Fruit fly (Drosophila melanogaster): Measurements from ENCODE around the gene CG11756.

The CG11756 gene

DNA sequence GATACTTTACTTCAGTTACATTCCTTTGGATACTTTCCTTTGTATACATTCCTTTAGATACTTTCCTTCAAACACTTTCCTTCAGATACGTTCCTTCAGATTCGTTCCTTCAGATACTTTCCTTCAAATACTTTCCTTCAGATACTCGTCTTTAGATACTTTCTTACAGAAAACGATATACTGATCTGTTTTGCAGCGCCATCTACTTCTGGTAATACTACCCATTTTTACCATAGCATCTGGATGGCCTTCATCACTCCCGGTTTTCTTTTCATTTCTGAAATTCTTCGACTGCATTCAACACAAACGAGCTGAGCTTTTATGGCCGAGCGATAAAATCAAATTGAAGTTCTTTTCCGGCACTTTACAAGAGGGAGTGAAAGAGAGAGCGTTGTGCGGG lies 28.0 kb upstream of the CG11756 start:
- TF ChIP-seq CTCF (GFP tag; optimal IDR thresholded peaks at IDR 0.05) (peak; percentile 74), gfzf (GFP tag; optimal IDR thresholded peaks at IDR 0.05) (no peak), Dip2 (GFP tag; IDR thresholded peaks at IDR 0.05) (peak; percentile 20; the same call in 1 of the 2 replicates), CG8290 (GFP tag; optimal IDR thresholded peaks at IDR 0.05) (peak; percentile 67), CG8290 (tag; optimal IDR thresholded peaks at IDR 0.05) (no peak), CG2116 (GFP tag; optimal IDR thresholded peaks at IDR 0.05) (no peak)

DNA sequence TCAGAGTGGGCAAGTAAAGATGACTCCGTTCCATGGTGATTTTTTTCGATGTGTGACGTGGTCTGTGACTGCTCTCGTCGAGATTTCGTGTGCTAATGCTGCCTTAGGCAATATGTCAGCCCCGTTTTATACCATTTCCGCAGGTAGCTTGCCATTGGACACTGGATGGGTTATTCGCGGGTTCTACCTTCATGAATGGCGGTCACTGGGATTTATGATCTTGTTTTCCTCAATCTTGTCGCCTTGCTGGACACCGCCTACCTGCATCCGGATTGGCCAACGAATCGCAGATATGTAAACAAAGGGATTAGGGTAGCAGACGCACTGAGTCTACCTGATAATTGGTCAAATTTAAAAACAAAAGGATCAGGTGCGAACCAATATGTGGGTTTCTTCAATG lies 25.7 kb upstream of the CG11756 start, which contains the start of gene sisA:
Gene sisA, minus strand, starts transcription at position 101 of the 400 bp plus-strand sequence.
- peak; percentile 61 for TF ChIP-seq cad (GFP tag; optimal IDR thresholded peaks at IDR 0.05)
- no peak for TF ChIP-seq slp2 (GFP tag; optimal IDR thresholded peaks at IDR 0.05)

DNA sequence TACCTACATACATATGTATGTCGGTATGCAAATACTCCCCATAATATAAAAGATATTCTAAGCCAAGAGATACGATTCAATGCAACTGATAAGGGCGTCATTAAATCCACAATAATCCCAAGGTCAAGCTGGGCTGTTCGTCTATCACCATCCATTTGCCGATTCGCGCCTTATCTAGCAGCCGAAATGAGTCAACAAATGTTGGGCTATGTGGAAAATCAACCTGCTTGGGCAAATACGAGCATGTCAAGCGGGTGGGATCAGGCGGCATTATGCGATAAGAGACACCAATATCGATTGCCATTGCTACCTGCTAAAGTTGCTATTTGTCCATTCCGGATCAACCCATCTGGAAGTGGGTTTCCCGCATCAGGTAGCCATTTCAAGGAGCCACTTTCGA lies 25.3 kb upstream of the CG11756 start:
- TF ChIP-seq sens (GFP tag) (peak; percentile 45), CG1647 (GFP tag; optimal IDR thresholded peaks at IDR 0.05) (no peak), odd (GFP tag; optimal IDR thresholded peaks at IDR 0.05) (no peak), Med (GFP tag) (peak; percentile 53), D (optimal IDR thresholded peaks at IDR 0.05) (peak; percentile 51), D (GFP tag; optimal IDR thresholded peaks at IDR 0.05) (no peak), sug (tag; optimal IDR thresholded peaks at IDR 0.05) (no peak), CG15479 (GFP tag; optimal IDR thresholded peaks at IDR 0.05) (peak; percentile 86), Kr (GFP tag; optimal IDR thresholded peaks at IDR 0.05) (peak; percentile 11), tll (GFP tag; optimal IDR thresholded peaks at IDR 0.05) (peak in 1 of 2 experiments; percentile 95)

DNA sequence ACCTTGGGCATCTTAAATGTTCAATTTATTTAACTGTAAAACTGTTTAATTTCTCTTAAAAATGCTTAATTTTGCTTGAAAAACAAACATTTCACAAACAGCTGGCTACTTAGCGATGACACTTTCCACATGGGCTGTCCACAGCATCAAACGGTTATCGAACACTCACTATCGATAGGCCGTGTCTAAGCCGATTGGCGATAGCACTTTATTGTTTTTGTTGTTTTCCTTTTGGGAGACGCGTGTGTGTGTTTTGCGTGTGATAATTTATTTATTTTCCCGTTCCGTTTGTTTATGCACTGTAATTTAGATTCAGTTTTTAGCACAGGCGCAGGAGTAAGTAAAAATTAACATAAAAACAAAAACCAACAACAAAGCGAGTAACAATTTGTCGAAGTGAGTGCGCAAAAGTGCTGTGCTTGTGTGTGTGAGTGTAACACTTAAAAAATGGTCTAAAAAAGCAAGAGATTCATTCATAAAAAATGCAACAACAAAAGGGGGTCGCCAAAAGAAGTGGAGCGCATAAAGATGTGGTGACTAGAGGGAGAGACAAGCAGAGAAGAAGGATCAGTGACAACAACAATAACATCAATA lies 22.6 kb upstream of the CG11756 start, which contains the start of gene Gapvd1:
Gene Gapvd1, plus strand, starts transcription at position 211 of the 594 bp plus-strand sequence.
- TF ChIP-seq CG11723 (GFP tag; optimal IDR thresholded peaks at IDR 0.05) = no peak
- no peak for TF ChIP-seq CG4820 (GFP tag; optimal IDR thresholded peaks at IDR 0.05)
- no peak for TF ChIP-seq emc (GFP tag; optimal IDR thresholded peaks at IDR 0.05)
- TF ChIP-seq CG12769 (tag; optimal IDR thresholded peaks at IDR 0.05) = peak; percentile 34
- peak; percentile 86 for TF ChIP-seq Scr (GFP tag; IDR thresholded peaks at IDR 0.05; ENCODE audit: partially characterized antibody)
- no peak for TF ChIP-seq nmo (GFP tag; optimal IDR thresholded peaks at IDR 0.05)
- TF ChIP-seq CG6791 (GFP tag; IDR thresholded peaks at IDR 0.05; ENCODE audit: partially characterized antibody) = peak; percentile 92
- TF ChIP-seq Nf-YB (GFP tag; optimal IDR thresholded peaks at IDR 0.05) = no peak
- TF ChIP-seq Ets97D (GFP tag; optimal IDR thresholded peaks at IDR 0.05) = peak; percentile 28
- TF ChIP-seq Myb (GFP tag; optimal IDR thresholded peaks at IDR 0.05) = peak; percentile 17
- no peak for TF ChIP-seq CG8388 (GFP tag; optimal IDR thresholded peaks at IDR 0.05)
- TF ChIP-seq CG11696 (GFP tag; IDR thresholded peaks at IDR 0.05) = no peak
- TF ChIP-seq CG10209 (GFP tag; optimal IDR thresholded peaks at IDR 0.05) = no peak
- no peak for TF ChIP-seq Antp (GFP tag; optimal IDR thresholded peaks at IDR 0.05)
- TF ChIP-seq CG12659 (GFP tag; optimal IDR thresholded peaks at IDR 0.05) = peak; percentile 35
- no peak for TF ChIP-seq CG10147 (GFP tag; optimal IDR thresholded peaks at IDR 0.05)
- TF ChIP-seq unc-4 (GFP tag; IDR thresholded peaks at IDR 0.05; ENCODE audit: partially characterized antibody) = peak; percentile 83
- TF ChIP-seq ftz-f1 (GFP tag; optimal IDR thresholded peaks at IDR 0.05) = no peak
- TF ChIP-seq pum (GFP tag; optimal IDR thresholded peaks at IDR 0.05) = no peak
- TF ChIP-seq Nf-YC (tag; optimal IDR thresholded peaks at IDR 0.05) = peak; percentile 11
- no peak for TF ChIP-seq CG12744 (GFP tag; optimal IDR thresholded peaks at IDR 0.05)
- no peak for TF ChIP-seq CG6765 (GFP tag; optimal IDR thresholded peaks at IDR 0.05)
- peak; percentile 65; the same call in 1 of the 2 replicates for TF ChIP-seq CG9932 (GFP tag; IDR thresholded peaks at IDR 0.05)
- TF ChIP-seq CG11456 (GFP tag; IDR thresholded peaks at IDR 0.05) = peak; percentile 31; the same call in 1 of the 3 replicates
- 0 out of 2 replicates have a peak, but pooled peaks have one; percentile 21 for TF ChIP-seq E2f1 (GFP tag; IDR thresholded peaks at IDR 0.05)
- peak; percentile 35; the same call in 1 of the 2 replicates for TF ChIP-seq sob (GFP tag; IDR thresholded peaks at IDR 0.05)
- no peak for TF ChIP-seq Mrtf (GFP tag; IDR thresholded peaks at IDR 0.05)
- peak; percentile 60 for TF ChIP-seq CG4617 (GFP tag; optimal IDR thresholded peaks at IDR 0.05; ENCODE audit: borderline replicate concordance)
